Worm (Caenorhabditis elegans) whole organism, L4/young adult: ENCODE data around the gene C03H5.7.
A peak's percentile ranks its signal among the peaks of the same experiment; 100 is the strongest.

Experiments used
- W03F9.2 ChIP-seq: fragments of 150-350 bp; optimal IDR thresholded peaks from 2 replicates; lab custom pipeline; 2014; ENCODE audit warnings: missing biosample characterization, missing genetic modification characterization
- dao-5 ChIP-seq: sonication (generic microtip); optimal IDR thresholded peaks from 2 replicates; lab custom pipeline; 2016; ENCODE audit warnings: missing genotype, missing genetic modification characterization, moderate library complexity, missing compliant biosample characterization
- him-1 ChIP-seq: sonication (generic microtip); optimal IDR thresholded peaks from 2 replicates; lab custom pipeline; 2016; ENCODE audit warnings: missing genotype, missing genetic modification reagents, missing genetic modification characterization, missing compliant biosample characterization

ce11 chrII:401211-401610 lies 21.2 kb downstream of the C03H5.7 start:
- peak; percentile 27 for TF ChIP-seq him-1 (tag; lab: Kevin White, UChicago)
- no peak for TF ChIP-seq dao-5
- TF ChIP-seq W03F9.2 (tag; lab: Kevin White, UChicago), result no peak
